Worm (Caenorhabditis elegans) whole organism, early embryonic: ENCODE data around the gene K01D12.5.

Experiments
- B0310.2 ChIP-seq: sonication (generic microtip); optimal IDR thresholded peaks from 2 replicates; lab custom pipeline; 2016; ENCODE audit warnings: mild to moderate bottlenecking, missing genetic modification characterization, missing compliant biosample characterization
- F13C5.2 ChIP-seq: sonication (generic microtip); optimal IDR thresholded peaks from 2 replicates; lab custom pipeline; 2017; ENCODE audit warnings: mild to moderate bottlenecking, missing genetic modification characterization, inconsistent platforms, missing compliant biosample characterization
- aly-1 ChIP-seq: sonication (generic microtip); optimal IDR thresholded peaks from 2 replicates; lab custom pipeline; 2016; ENCODE audit warnings: missing genetic modification characterization, missing compliant biosample characterization
- ama-1 ChIP-seq: fragments of 150-350 bp; optimal IDR thresholded peaks from 2 replicates; lab custom pipeline; 2014
- ceh-13 ChIP-seq: fragments of 200-800 bp; sonication (Bioruptor generic); optimal IDR thresholded peaks from 2 replicates; lab custom pipeline; 2018; ENCODE audit warnings: mild to moderate bottlenecking, missing genetic modification characterization, missing compliant biosample characterization
- ceh-36 ChIP-seq: sonication (generic microtip); optimal IDR thresholded peaks from 2 replicates; lab custom pipeline; 2016; ENCODE audit warnings: missing genetic modification characterization, inconsistent platforms, missing compliant biosample characterization
- ets-7 ChIP-seq: sonication (generic microtip); optimal IDR thresholded peaks from 2 replicates; lab custom pipeline; 2016; ENCODE audit warnings: missing genotype, missing genetic modification characterization, missing compliant biosample characterization
- flt-1 ChIP-seq: fragments of 200-800 bp; sonication (Bioruptor generic); IDR thresholded peaks from 2 replicates; pipeline ENCODE4 v1.3.6; 2022; ENCODE audit warnings: missing genetic modification characterization, missing compliant biosample characterization
- hmbx-1 ChIP-seq: sonication (generic microtip); optimal IDR thresholded peaks from 2 replicates; lab custom pipeline; 2016; ENCODE audit warnings: mild to moderate bottlenecking, missing genetic modification characterization, missing compliant biosample characterization
- hmg-4 ChIP-seq: fragments of 200-800 bp; sonication (Bioruptor generic); optimal IDR thresholded peaks from 2 replicates; lab custom pipeline; 2018; ENCODE audit warnings: mild to moderate bottlenecking, missing genetic modification characterization, missing compliant biosample characterization
- hnd-1 ChIP-seq: sonication (generic microtip); optimal IDR thresholded peaks from 2 replicates; lab custom pipeline; 2016; ENCODE audit warnings: missing genetic modification characterization, missing compliant biosample characterization
- pes-1 ChIP-seq: fragments of 200-800 bp; sonication (Bioruptor generic); IDR thresholded peaks from 2 replicates; pipeline ENCODE4 v1.3.6; 2022; ENCODE audit warnings: missing genetic modification reagents, missing genetic modification characterization, missing compliant biosample characterization
- scrt-1 ChIP-seq: fragments of 200-800 bp; sonication (Bioruptor generic); IDR thresholded peaks from 2 replicates; pipeline ENCODE4 v1.3.6; 2022; ENCODE audit warnings: missing genetic modification characterization, missing compliant biosample characterization
- sea-1 ChIP-seq: fragments of 200-800 bp; sonication (Bioruptor generic); conservative IDR thresholded peaks from 2 replicates; pipeline ENCODE4 v1.3.6; 2022; ENCODE audit warnings: missing genetic modification characterization, missing compliant biosample characterization
- tbx-11 ChIP-seq: fragments of 200-800 bp; sonication (Bioruptor generic); IDR thresholded peaks from 2 replicates; pipeline ENCODE4 v1.3.6; 2022; ENCODE audit warnings: missing genetic modification characterization, missing compliant biosample characterization
- tbx-37 ChIP-seq: fragments of 200-800 bp; sonication (Bioruptor generic); conservative IDR thresholded peaks from 2 replicates; pipeline ENCODE4 v1.3.6; 2022; ENCODE audit warnings: missing genetic modification reagents, missing genetic modification characterization, missing compliant biosample characterization
- tra-4 ChIP-seq: sonication (generic microtip); optimal IDR thresholded peaks from 2 replicates; lab custom pipeline; 2017; ENCODE audit warnings: missing genetic modification characterization, missing compliant biosample characterization

The K01D12.5 gene

DNA sequence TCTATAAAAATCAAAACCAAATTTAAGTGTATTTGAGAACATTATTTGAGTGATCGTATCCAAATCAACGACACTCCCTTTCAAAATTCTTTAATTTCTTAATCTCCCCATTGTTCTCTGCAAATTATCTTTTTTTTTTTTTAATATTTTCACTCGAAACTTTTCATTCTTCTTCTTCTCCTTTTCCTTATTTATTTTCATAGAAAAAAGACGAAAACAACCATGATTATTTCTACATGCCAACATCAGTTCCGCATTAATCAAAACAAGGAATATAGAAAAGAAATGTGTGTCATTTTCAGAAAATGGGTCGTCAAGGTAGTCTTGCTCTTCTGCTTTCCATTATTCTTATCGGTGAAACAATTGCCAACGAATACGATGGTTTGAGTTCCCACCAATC lies at the start of gene K01D12.5:
K01D12.5 (plus strand) TSS at position 301 of the 400 bp plus-strand sequence.
- no peak for TF ChIP-seq tbx-11 (GFP tag; lab: Robert Waterston, UW)
- no peak for TF ChIP-seq hmbx-1
- no peak for TF ChIP-seq tra-4 (tag; lab: Kevin White, UChicago)
- TF ChIP-seq ama-1 (lab: Kevin White, UChicago), result no peak
- TF ChIP-seq tbx-37 (GFP tag; lab: Robert Waterston, UW), result no peak
- TF ChIP-seq ceh-13 (GFP tag; lab: Kevin White, UChicago), result no peak
- TF ChIP-seq aly-1 (tag; lab: Kevin White, UChicago), result no peak
- no peak for TF ChIP-seq F13C5.2 (tag; lab: Kevin White, UChicago)
- no peak for TF ChIP-seq hmg-4 (GFP tag; lab: Kevin White, UChicago)
- TF ChIP-seq flt-1 (GFP tag; lab: Robert Waterston, UW), result no peak
- TF ChIP-seq B0310.2 (tag; lab: Kevin White, UChicago), result no peak
- TF ChIP-seq pes-1 (GFP tag; lab: Robert Waterston, UW), result no peak
- no peak for TF ChIP-seq hnd-1
- TF ChIP-seq scrt-1 (GFP tag; lab: Robert Waterston, UW), result no peak
- TF ChIP-seq ets-7 (tag; lab: Kevin White, UChicago), result no peak

DNA sequence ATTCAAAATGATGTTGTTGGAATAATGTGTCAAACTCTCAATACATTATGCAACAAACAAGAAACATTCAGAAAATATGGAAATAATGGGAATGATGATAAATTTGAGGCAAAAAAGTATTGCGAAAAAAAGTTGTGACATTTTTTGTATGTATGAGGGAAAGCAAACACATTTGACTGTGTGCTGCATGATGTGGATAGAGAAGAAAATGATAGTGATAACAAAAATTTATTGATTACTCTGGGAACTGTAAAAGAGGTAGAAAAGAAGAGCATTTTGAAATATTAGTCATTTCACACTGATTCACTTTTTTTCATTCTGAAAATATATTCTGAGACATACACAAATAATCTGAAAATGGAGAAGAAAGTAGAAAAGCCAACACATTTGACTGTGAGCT lies 49.8 kb upstream of the K01D12.5 start:
- no peak for TF ChIP-seq pes-1 (GFP tag; lab: Robert Waterston, UW)

ce11 chrV:12349365-12349764 lies 48.3 kb upstream of the K01D12.5 start:
- TF ChIP-seq tbx-37 (GFP tag; lab: Robert Waterston, UW), result no peak
- TF ChIP-seq tra-4 (tag; lab: Kevin White, UChicago), result no peak
- no peak for TF ChIP-seq pes-1 (GFP tag; lab: Robert Waterston, UW)
- TF ChIP-seq sea-1 (GFP tag; lab: Robert Waterston, UW), result no peak
- no peak for TF ChIP-seq hmg-4 (GFP tag; lab: Kevin White, UChicago)
- no peak for TF ChIP-seq hmbx-1
- no peak for TF ChIP-seq tbx-11 (GFP tag; lab: Robert Waterston, UW)
- no peak for TF ChIP-seq ama-1 (lab: Kevin White, UChicago)
- TF ChIP-seq scrt-1 (GFP tag; lab: Robert Waterston, UW), result no peak
- TF ChIP-seq aly-1 (tag; lab: Kevin White, UChicago), result no peak
- TF ChIP-seq B0310.2 (tag; lab: Kevin White, UChicago), result no peak
- TF ChIP-seq ets-7 (tag; lab: Kevin White, UChicago), result no peak
- no peak for TF ChIP-seq F13C5.2 (tag; lab: Kevin White, UChicago)
- no peak for TF ChIP-seq ceh-13 (GFP tag; lab: Kevin White, UChicago)
- TF ChIP-seq flt-1 (GFP tag; lab: Robert Waterston, UW), result no peak
- no peak for TF ChIP-seq ceh-36

ce11 chrV:12351842-12352241 lies 45.8 kb upstream of the K01D12.5 start:
- TF ChIP-seq tra-4 (tag; lab: Kevin White, UChicago) (no peak), pes-1 (GFP tag; lab: Robert Waterston, UW) (no peak), hmg-4 (GFP tag; lab: Kevin White, UChicago) (no peak), tbx-11 (GFP tag; lab: Robert Waterston, UW) (no peak), ceh-13 (GFP tag; lab: Kevin White, UChicago) (no peak), sea-1 (GFP tag; lab: Robert Waterston, UW) (no peak), scrt-1 (GFP tag; lab: Robert Waterston, UW) (no peak), ama-1 (lab: Kevin White, UChicago) (no peak), ceh-36 (no peak), F13C5.2 (tag; lab: Kevin White, UChicago) (no peak), flt-1 (GFP tag; lab: Robert Waterston, UW) (no peak), hmbx-1 (no peak), ets-7 (tag; lab: Kevin White, UChicago) (no peak), hnd-1 (no peak), B0310.2 (tag; lab: Kevin White, UChicago) (no peak), aly-1 (tag; lab: Kevin White, UChicago) (no peak), tbx-37 (GFP tag; lab: Robert Waterston, UW) (no peak)

DNA sequence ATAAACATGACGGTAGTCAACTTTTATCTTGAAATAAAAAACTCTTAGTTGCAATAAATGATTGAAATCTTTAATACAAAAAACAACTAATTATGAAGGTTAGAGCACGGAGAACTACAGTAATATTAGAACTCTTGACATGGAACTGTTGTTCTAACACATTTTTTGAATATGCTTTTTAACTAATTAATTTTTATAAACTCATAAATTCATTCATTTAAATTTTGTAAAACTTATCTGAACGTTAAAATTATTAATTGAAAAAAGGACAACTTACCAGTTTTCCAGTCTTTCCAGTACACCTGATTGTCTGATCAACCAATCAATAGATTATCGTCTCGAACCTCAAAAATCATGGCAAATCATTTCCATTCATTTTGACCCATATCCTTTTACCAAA lies 45.2 kb upstream of the K01D12.5 start, which contains the start of gene sqt-3:
sqt-3 (plus strand) TSS at position 301 of the 400 bp plus-strand sequence.
- no peak for TF ChIP-seq hmg-4 (GFP tag; lab: Kevin White, UChicago)
- no peak for TF ChIP-seq sea-1 (GFP tag; lab: Robert Waterston, UW)
- TF ChIP-seq B0310.2 (tag; lab: Kevin White, UChicago), result no peak
- no peak for TF ChIP-seq scrt-1 (GFP tag; lab: Robert Waterston, UW)
- TF ChIP-seq tra-4 (tag; lab: Kevin White, UChicago), result no peak
- no peak for TF ChIP-seq aly-1 (tag; lab: Kevin White, UChicago)
- TF ChIP-seq tbx-37 (GFP tag; lab: Robert Waterston, UW), result no peak
- TF ChIP-seq tbx-11 (GFP tag; lab: Robert Waterston, UW), result no peak
- TF ChIP-seq hmbx-1, result no peak
- TF ChIP-seq pes-1 (GFP tag; lab: Robert Waterston, UW), result no peak
- no peak for TF ChIP-seq ama-1 (lab: Kevin White, UChicago)
- no peak for TF ChIP-seq hnd-1
- TF ChIP-seq ets-7 (tag; lab: Kevin White, UChicago), result no peak
- TF ChIP-seq ceh-13 (GFP tag; lab: Kevin White, UChicago), result no peak

- TF ChIP-seq hmbx-1, result no peak
- TF ChIP-seq ceh-36, result no peak
- TF ChIP-seq ama-1 (lab: Kevin White, UChicago), result peak; percentile 8
- TF ChIP-seq aly-1 (tag; lab: Kevin White, UChicago), result no peak
Measured at ce11 chrV:12352881-12353280, 44.8 kb upstream of the K01D12.5 start.

DNA sequence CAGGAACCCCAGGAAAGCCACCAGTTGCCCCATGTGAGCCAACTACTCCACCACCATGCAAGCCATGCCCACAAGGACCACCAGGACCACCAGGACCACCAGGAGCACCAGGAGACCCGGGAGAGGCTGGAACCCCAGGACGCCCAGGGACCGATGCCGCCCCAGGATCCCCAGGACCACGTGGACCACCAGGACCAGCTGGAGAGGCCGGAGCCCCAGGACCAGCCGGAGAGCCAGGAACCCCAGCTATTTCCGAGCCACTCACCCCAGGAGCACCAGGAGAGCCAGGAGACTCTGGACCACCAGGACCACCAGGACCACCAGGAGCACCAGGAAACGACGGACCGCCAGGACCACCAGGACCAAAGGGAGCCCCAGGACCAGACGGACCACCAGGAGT lies 44.1 kb upstream of the K01D12.5 start:
- no peak for TF ChIP-seq hmbx-1
- no peak for TF ChIP-seq ama-1 (lab: Kevin White, UChicago)
- TF ChIP-seq scrt-1 (GFP tag; lab: Robert Waterston, UW), result 0 out of 2 replicates have a peak, but pooled peaks have one; percentile 5
- TF ChIP-seq hnd-1, result no peak
- no peak for TF ChIP-seq ceh-36
- no peak for TF ChIP-seq tra-4 (tag; lab: Kevin White, UChicago)
- TF ChIP-seq ceh-13 (GFP tag; lab: Kevin White, UChicago), result no peak
- no peak for TF ChIP-seq F13C5.2 (tag; lab: Kevin White, UChicago)
- peak; percentile 21; the same call in 1 of the 2 replicates for TF ChIP-seq pes-1 (GFP tag; lab: Robert Waterston, UW)
- peak; percentile 10 for TF ChIP-seq aly-1 (tag; lab: Kevin White, UChicago)
- no peak for TF ChIP-seq tbx-37 (GFP tag; lab: Robert Waterston, UW)
- no peak for TF ChIP-seq flt-1 (GFP tag; lab: Robert Waterston, UW)
- TF ChIP-seq B0310.2 (tag; lab: Kevin White, UChicago), result peak; percentile 19
- TF ChIP-seq hmg-4 (GFP tag; lab: Kevin White, UChicago), result no peak
- no peak; the same call in 1 of the 2 replicates for TF ChIP-seq tbx-11 (GFP tag; lab: Robert Waterston, UW)
- no peak for TF ChIP-seq sea-1 (GFP tag; lab: Robert Waterston, UW)
- TF ChIP-seq ets-7 (tag; lab: Kevin White, UChicago), result no peak
